Worm (Caenorhabditis elegans) whole organism, late embryonic: ENCODE results near the gene dos-3.

ENCODE experiments used
- T23F11.4 ChIP-seq: fragments of 200-800 bp; sonication (Bioruptor generic); optimal IDR thresholded peaks from 2 replicates; lab custom pipeline; 2018; ENCODE audit warnings: mild to moderate bottlenecking, missing genetic modification characterization, missing compliant biosample characterization
- ceh-14 ChIP-seq: sonication (generic microtip); optimal IDR thresholded peaks from 2 replicates; lab custom pipeline; 2016; ENCODE audit warnings: missing genotype, missing genetic modification characterization, missing compliant biosample characterization
- lin-11 ChIP-seq: fragments of 200-800 bp; sonication (Bioruptor generic); optimal IDR thresholded peaks from 2 replicates; lab custom pipeline; 2018; ENCODE audit warnings: mild to moderate bottlenecking, missing genetic modification characterization, missing compliant biosample characterization
- pha-4 ChIP-seq: fragments of 150-350 bp; optimal IDR thresholded peaks from 2 replicates; lab custom pipeline; 2018; ENCODE audit warnings: missing biosample characterization, missing genetic modification reagents, missing genetic modification characterization
- unc-3 ChIP-seq, 2 experiments: fragments of 200-800 bp in 1 of 2; sonication (Bioruptor generic) in 1 of 2; sonication (generic microtip) in 1 of 2; conservative IDR thresholded peaks in 1 of 2; optimal IDR thresholded peaks in 1 of 2; 2 replicates each; pipeline versions ENCODE4 v1.3.6 to Lab custom; 2016 to 2022; ENCODE audit warnings: missing compliant biosample characterization in 2 of 2, missing genetic modification characterization in 2 of 2, missing genetic modification reagents in 1 of 2
- unc-55 ChIP-seq: sonication (generic microtip); optimal IDR thresholded peaks from 2 replicates; lab custom pipeline; 2017; ENCODE audit warnings: missing biosample characterization, missing genetic modification reagents, missing genetic modification characterization

ce11 chrIII:859898-860297, 20.5 kb upstream of the dos-3 start, which contains the start of gene exos-4.2:
- TF ChIP-seq ceh-14 (tag; lab: Kevin White, UChicago) (no peak), T23F11.4 (GFP tag; lab: Kevin White, UChicago) (no peak), unc-3 (GFP tag; conservative IDR thresholded peaks at IDR 0.05; lab: Robert Waterston, UW) (no peak), unc-3 (tag; optimal IDR thresholded peaks at IDR 0.05; lab: Kevin White, UChicago) (no peak), lin-11 (tag; lab: Kevin White, UChicago) (no peak), pha-4 (tag; lab: Kevin White, UChicago) (no peak), unc-55 (no peak)
